Worm (Caenorhabditis elegans): ENCODE measurements around the gene F26D2.15.
A peak's percentile ranks its signal among the peaks of the same experiment; 100 is the strongest.

F26D2.15 gene

ce11 chrV:16403974-16404373 is 33.7 kb upstream of the F26D2.15 start, which contains the start of gene syp-1:
Gene syp-1, plus strand, starts transcription at chrV:16404274.
- no peak for TF ChIP-seq nhr-19 (GFP tag; conservative IDR thresholded peaks at IDR 0.05)
- TF ChIP-seq hlh-4 (tag; optimal IDR thresholded peaks at IDR 0.05), result no peak
- TF ChIP-seq nhr-90 (tag; optimal IDR thresholded peaks at IDR 0.05; ENCODE audit: poor library complexity), result no peak
- no peak for TF ChIP-seq swsn-7 (tag; optimal IDR thresholded peaks at IDR 0.05)
- TF ChIP-seq unc-86 (tag; optimal IDR thresholded peaks at IDR 0.05), result no peak
- no peak for TF ChIP-seq nhr-28 (tag; optimal IDR thresholded peaks at IDR 0.05)
- TF ChIP-seq hlh-17 (GFP tag; optimal IDR thresholded peaks at IDR 0.05; ENCODE audit: borderline replicate concordance), result no peak
- TF ChIP-seq lin-13 (GFP tag; optimal IDR thresholded peaks at IDR 0.05), result no peak
- TF ChIP-seq ceh-8 (GFP tag; optimal IDR thresholded peaks at IDR 0.05), result no peak
- no peak for TF ChIP-seq efl-3 (GFP tag; optimal IDR thresholded peaks at IDR 0.05)
- TF ChIP-seq ztf-11 (tag; optimal IDR thresholded peaks at IDR 0.05), result no peak
- TF ChIP-seq lin-39 (tag; optimal IDR thresholded peaks at IDR 0.05), result no peak
- TF ChIP-seq unc-130 (tag; optimal IDR thresholded peaks at IDR 0.05), result no peak
- no peak for TF ChIP-seq lin-14 (GFP tag; optimal IDR thresholded peaks at IDR 0.05)
- no peak for TF ChIP-seq mdl-1 (tag; optimal IDR thresholded peaks at IDR 0.05)

DNA sequence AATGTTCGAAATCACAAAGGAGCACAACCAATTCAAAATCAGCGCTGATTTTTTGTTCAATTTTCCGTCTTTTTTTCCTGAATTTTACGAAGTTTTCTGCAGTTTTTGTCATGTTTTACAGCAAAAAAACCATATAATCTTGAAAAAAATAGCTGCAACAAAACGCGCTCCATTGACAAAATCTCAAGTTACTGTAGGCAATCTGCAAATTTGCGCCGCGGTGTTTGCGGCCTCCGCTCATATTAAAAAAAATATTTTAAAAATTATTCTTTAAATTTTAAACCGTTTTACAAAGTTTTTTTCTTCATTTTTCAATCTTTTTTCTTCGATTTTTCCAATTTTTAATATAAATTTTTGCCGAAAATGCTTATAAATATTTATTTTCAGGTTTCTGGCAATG is 32.3 kb upstream of the F26D2.15 start:
- TF ChIP-seq lin-35 (GFP tag; optimal IDR thresholded peaks at IDR 0.05) (no peak), efl-1 (optimal IDR thresholded peaks at IDR 0.05) (peak in 1 of 2 experiments; percentile 85), efl-1 (GFP tag; optimal IDR thresholded peaks at IDR 0.05 in 1 of 2) (no peak)

DNA sequence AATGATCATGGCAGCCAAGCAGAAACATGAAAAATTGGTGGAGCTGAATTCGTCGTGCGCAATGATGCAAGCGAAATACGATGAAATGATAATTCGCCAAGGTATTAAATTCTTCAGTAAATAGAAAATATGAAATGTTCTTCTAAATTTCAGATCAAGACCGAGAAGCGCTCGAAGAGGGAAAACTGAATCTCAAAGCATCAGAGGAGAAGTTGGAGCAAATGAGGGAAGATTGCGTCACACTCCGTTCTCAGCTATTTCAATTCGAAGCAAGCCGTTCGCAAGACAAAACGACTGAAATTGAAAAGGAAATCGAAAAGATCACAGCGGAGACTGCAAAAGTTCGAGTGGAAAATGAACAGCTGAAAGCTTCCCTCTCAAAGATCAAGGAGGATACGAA is 31.3 kb upstream of the F26D2.15 start:
- TF ChIP-seq irx-1 (tag; optimal IDR thresholded peaks at IDR 0.05) (no peak), nhr-71 (tag; optimal IDR thresholded peaks at IDR 0.05) (no peak), nhr-11 (tag; optimal IDR thresholded peaks at IDR 0.05) (no peak), tlp-1 (tag; optimal IDR thresholded peaks at IDR 0.05) (no peak), unc-62 (GFP tag; optimal IDR thresholded peaks at IDR 0.05) (no peak), ama-1 (optimal IDR thresholded peaks at IDR 0.05) (no peak), nhr-12 (tag; optimal IDR thresholded peaks at IDR 0.05) (no peak), mdl-1 (tag; optimal IDR thresholded peaks at IDR 0.05) (no peak), ceh-63 (GFP tag; optimal IDR thresholded peaks at IDR 0.05) (no peak), sptf-1 (tag; optimal IDR thresholded peaks at IDR 0.05) (no peak), efl-3 (GFP tag; optimal IDR thresholded peaks at IDR 0.05) (no peak)

- no peak for TF ChIP-seq elt-3 (tag; optimal IDR thresholded peaks at IDR 0.05)
- no peak for TF ChIP-seq dpl-1 (GFP tag; optimal IDR thresholded peaks at IDR 0.05)
- no peak for TF ChIP-seq nhr-85 (tag)
- no peak for TF ChIP-seq pqm-1 (tag; optimal IDR thresholded peaks at IDR 0.05)
- TF ChIP-seq lin-14 (GFP tag; optimal IDR thresholded peaks at IDR 0.05), result no peak
- TF ChIP-seq C34B4.2 (tag; optimal IDR thresholded peaks at IDR 0.05), result no peak
- no peak for TF ChIP-seq fos-1 (tag; optimal IDR thresholded peaks at IDR 0.05)
- TF ChIP-seq rnt-1 (tag; optimal IDR thresholded peaks at IDR 0.05), result no peak
- no peak for TF ChIP-seq nhr-77 (tag; optimal IDR thresholded peaks at IDR 0.05)
- TF ChIP-seq ztf-4 (tag; optimal IDR thresholded peaks at IDR 0.05), result no peak
- TF ChIP-seq nhr-237 (tag; optimal IDR thresholded peaks at IDR 0.05), result no peak
- no peak for TF ChIP-seq C16A3.4 (tag; optimal IDR thresholded peaks at IDR 0.05)
- no peak for TF ChIP-seq F16B12.6 (tag; optimal IDR thresholded peaks at IDR 0.05)
- TF ChIP-seq zip-4 (GFP tag; optimal IDR thresholded peaks at IDR 0.05), result no peak
Observed at ce11 chrV:16407663-16408062, 30.0 kb upstream of the F26D2.15 start, which contains the start of gene F26D2.3. Gene F26D2.3, plus strand, starts transcription at chrV:16407963.
